Worm (Caenorhabditis elegans): Measurements from ENCODE around the gene C13F10.8.

ce11 chrV:7197036-7197435 lies 23.8 kb downstream of the C13F10.8 start:
- TF ChIP-seq flt-1 (GFP tag; IDR thresholded peaks at IDR 0.05) (no peak), ztf-23 (GFP tag; IDR thresholded peaks at IDR 0.05) (no peak), ztf-29 (GFP tag; IDR thresholded peaks at IDR 0.05) (no peak), cog-1 (tag; optimal IDR thresholded peaks at IDR 0.05) (no peak), med-1 (GFP tag; optimal IDR thresholded peaks at IDR 0.05; ENCODE audit: insufficient read depth) (no peak), T22C8.4 (GFP tag; IDR thresholded peaks at IDR 0.05) (no peak), ref-1 (GFP tag; conservative IDR thresholded peaks at IDR 0.05) (no peak), klf-2 (GFP tag; conservative IDR thresholded peaks at IDR 0.05) (no peak)

Measured in whole organism, midembryonic.